Worm (Caenorhabditis elegans) whole organism, L4/young adult: Measurements from ENCODE around the gene ZK105.3.

Experiments
- dao-5 ChIP-seq: sonication (generic microtip); optimal IDR thresholded peaks from 2 replicates; lab custom pipeline; 2016; ENCODE audit warnings: missing genotype, missing genetic modification characterization, moderate library complexity, missing compliant biosample characterization
- him-1 ChIP-seq: sonication (generic microtip); optimal IDR thresholded peaks from 2 replicates; lab custom pipeline; 2016; ENCODE audit warnings: missing genotype, missing genetic modification reagents, missing genetic modification characterization, missing compliant biosample characterization

DNA sequence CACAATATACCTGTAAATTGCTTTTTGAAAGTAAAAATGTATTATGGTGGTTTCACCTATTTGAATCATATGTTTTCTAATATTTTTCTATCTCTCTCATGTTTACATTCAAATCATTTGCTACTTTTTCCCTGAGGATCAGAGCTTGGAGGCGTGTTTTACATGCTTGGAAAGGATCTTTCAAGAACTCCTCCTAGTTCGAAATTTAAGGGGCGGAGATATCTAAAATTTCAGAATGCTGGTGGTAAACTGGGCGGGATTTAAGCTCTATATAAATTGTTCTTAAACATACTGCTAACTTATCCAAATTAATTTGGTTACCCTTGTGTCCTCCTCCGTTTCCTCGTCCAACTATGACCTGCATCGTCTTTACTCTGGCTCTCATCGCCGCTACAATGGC, 29.0 kb upstream of the ZK105.3 start, which contains the start of gene C12D5.5:
- TF ChIP-seq him-1 (tag; lab: Kevin White, UChicago) = no peak
- no peak for TF ChIP-seq dao-5 (tag; lab: Kevin White, UChicago)
